Fruit fly (Drosophila melanogaster) whole organism, embryonic: ENCODE measurements around the gene ec.

Experiments used
- ATbp ChIP-seq: fragments of 200-800 bp; sonication (Bioruptor generic); optimal IDR thresholded peaks from 2 replicates; lab custom pipeline; 2017; ENCODE audit warnings: missing biosample characterization, mild to moderate bottlenecking, missing genetic modification characterization, missing genetic modification reagents
- Bdp1 ChIP-seq: fragments of 200-800 bp; sonication (Bioruptor generic); optimal IDR thresholded peaks from 3 replicates; lab custom pipeline; 2016; ENCODE audit warnings: missing biosample characterization, missing genetic modification characterization
- Blimp-1 ChIP-seq: fragments of 200-800 bp; sonication (Bioruptor generic); optimal IDR thresholded peaks from 3 replicates; lab custom pipeline; 2018; ENCODE audit warnings: missing biosample characterization, missing genetic modification characterization, mild to moderate bottlenecking, moderate library complexity, missing genetic modification reagents
- CG10267 ChIP-seq: fragments of 200-800 bp; sonication (Bioruptor generic); optimal IDR thresholded peaks from 2 replicates; lab custom pipeline; 2018; ENCODE audit warnings: missing biosample characterization, mild to moderate bottlenecking, missing genetic modification characterization, moderate library complexity
- CG10979 ChIP-seq: fragments of 200-800 bp; sonication (Bioruptor generic); optimal IDR thresholded peaks from 2 replicates; lab custom pipeline; 2018; ENCODE audit warnings: missing biosample characterization, mild to moderate bottlenecking, missing genetic modification characterization, moderate library complexity
- CG13775 ChIP-seq: fragments of 200-800 bp; sonication (Bioruptor generic); optimal IDR thresholded peaks from 3 replicates; lab custom pipeline; 2017; ENCODE audit warnings: missing biosample characterization, mild to moderate bottlenecking, missing genetic modification characterization
- CG1602 ChIP-seq: fragments of 200-800 bp; sonication (Bioruptor generic); optimal IDR thresholded peaks from 3 replicates; lab custom pipeline; 2016; ENCODE audit warnings: missing biosample characterization, missing genetic modification characterization
- CG1603 ChIP-seq: fragments of 200-800 bp; sonication (Bioruptor generic); optimal IDR thresholded peaks from 2 replicates; lab custom pipeline; 2019; ENCODE audit warnings: missing biosample characterization, mild to moderate bottlenecking, missing genetic modification characterization, moderate library complexity
- CG1647 ChIP-seq: fragments of 200-800 bp; sonication (Bioruptor generic); optimal IDR thresholded peaks from 3 replicates; lab custom pipeline; 2016; ENCODE audit warnings: missing biosample characterization, missing genetic modification characterization
- CG17361 ChIP-seq: fragments of 200-800 bp; sonication (Bioruptor generic); IDR thresholded peaks from 3 replicates; pipeline ENCODE4 v1.3.6; 2022; ENCODE audit warnings: missing biosample characterization, missing genetic modification characterization
- CG2678 ChIP-seq: fragments of 200-800 bp; sonication (Bioruptor generic); optimal IDR thresholded peaks from 3 replicates; lab custom pipeline; 2019; ENCODE audit warnings: missing biosample characterization, mild to moderate bottlenecking, missing genetic modification characterization, moderate library complexity
- CG30431 ChIP-seq: fragments of 200-800 bp; sonication (Bioruptor generic); optimal IDR thresholded peaks from 2 replicates; lab custom pipeline; 2017; ENCODE audit warnings: missing biosample characterization, missing genetic modification characterization
- CG4328 ChIP-seq: fragments of 200-800 bp; sonication (Bioruptor generic); optimal IDR thresholded peaks from 3 replicates; lab custom pipeline; 2017; ENCODE audit warnings: missing biosample characterization, missing genetic modification reagents, missing genetic modification characterization
- CG4424 ChIP-seq: fragments of 200-800 bp; sonication (Bioruptor generic); optimal IDR thresholded peaks from 3 replicates; lab custom pipeline; 2016; ENCODE audit warnings: missing biosample characterization, missing genetic modification characterization
- CG8388 ChIP-seq: fragments of 200-800 bp; sonication (Bioruptor generic); optimal IDR thresholded peaks from 2 replicates; lab custom pipeline; 2019; ENCODE audit warnings: missing biosample characterization, mild to moderate bottlenecking, missing genetic modification characterization, moderate library complexity
- CoRest ChIP-seq: fragments of 200-800 bp; sonication (Bioruptor generic); optimal IDR thresholded peaks from 3 replicates; lab custom pipeline; 2018; ENCODE audit warnings: missing biosample characterization, mild to moderate bottlenecking, missing genetic modification characterization, moderate library complexity
- Dp ChIP-seq: fragments of 200-800 bp; sonication (Bioruptor generic); optimal IDR thresholded peaks from 2 replicates; lab custom pipeline; 2018; ENCODE audit warnings: missing biosample characterization, mild to moderate bottlenecking, missing genetic modification characterization, moderate library complexity
- Ets65A ChIP-seq: fragments of 200-800 bp; sonication (Bioruptor generic); peaks from one replicate; lab custom pipeline; 2016; ENCODE audit warnings: missing biosample characterization, missing genetic modification characterization
- Gug ChIP-seq: fragments of 200-800 bp; sonication (Bioruptor generic); IDR thresholded peaks from 4 replicates; pipeline ENCODE4 v1.3.6; 2022; ENCODE audit warnings: missing biosample characterization, missing genetic modification characterization
- HHEX ChIP-seq: fragments of 200-800 bp; sonication (Bioruptor generic); optimal IDR thresholded peaks from 3 replicates; lab custom pipeline; 2017; ENCODE audit warnings: missing biosample characterization, mild to moderate bottlenecking, missing genetic modification characterization, missing genetic modification reagents
- HLHmδ ChIP-seq: fragments of 200-800 bp; sonication (Bioruptor generic); optimal IDR thresholded peaks from 2 replicates; lab custom pipeline; 2018; ENCODE audit warnings: missing biosample characterization, mild to moderate bottlenecking, missing genetic modification characterization, moderate library complexity
- HmgZ ChIP-seq: fragments of 200-800 bp; sonication (Bioruptor generic); optimal IDR thresholded peaks from 2 replicates; lab custom pipeline; 2018; ENCODE audit warnings: missing biosample characterization, mild to moderate bottlenecking, missing genetic modification characterization
- Hr3 ChIP-seq: fragments of 200-800 bp; sonication (Bioruptor generic); optimal IDR thresholded peaks from 3 replicates; lab custom pipeline; 2016; ENCODE audit warnings: missing biosample characterization, missing genetic modification characterization
- Hsf ChIP-seq: fragments of 200-800 bp; sonication (Bioruptor generic); optimal IDR thresholded peaks from 3 replicates; lab custom pipeline; 2016; ENCODE audit warnings: missing biosample characterization, missing genetic modification characterization
- Lhr ChIP-seq: fragments of 200-800 bp; sonication (Bioruptor generic); optimal IDR thresholded peaks from 3 replicates; lab custom pipeline; 2017; ENCODE audit warnings: mild to moderate bottlenecking, missing biosample characterization, missing genetic modification reagents, missing genetic modification characterization
- Lim3 ChIP-seq: fragments of 200-800 bp; sonication (Bioruptor generic); IDR thresholded peaks from 2 replicates; pipeline ENCODE4 v1.3.6; 2022; ENCODE audit warnings: missing biosample characterization, missing genetic modification characterization
- Pdp1 ChIP-seq, 2 experiments: fragments of 200-800 bp; sonication (Bioruptor generic); optimal IDR thresholded peaks; 3 replicates each; lab custom pipeline; 2016; ENCODE audit warnings: missing biosample characterization in 2 of 2, missing genetic modification characterization in 2 of 2, mild to moderate bottlenecking in 1 of 2, moderate library complexity in 1 of 2
- Rfx ChIP-seq: fragments of 200-800 bp; sonication (Bioruptor generic); IDR thresholded peaks from 2 replicates; pipeline ENCODE4 v1.3.6; 2022; ENCODE audit warnings: missing biosample characterization, missing genetic modification characterization
- Side ChIP-seq: fragments of 200-800 bp; sonication (Bioruptor generic); optimal IDR thresholded peaks from 2 replicates; lab custom pipeline; 2016; ENCODE audit warnings: missing biosample characterization, missing genetic modification characterization
- Sin3A ChIP-seq: fragments of >200 bp; optimal IDR thresholded peaks from 2 replicates; lab custom pipeline; 2018
- Sry-δ ChIP-seq: fragments of 200-800 bp; sonication (Bioruptor generic); optimal IDR thresholded peaks from 2 replicates; lab custom pipeline; 2016; ENCODE audit warnings: missing biosample characterization, missing genetic modification characterization
- ab ChIP-seq: fragments of 200-800 bp; sonication (Bioruptor generic); optimal IDR thresholded peaks from 2 replicates; lab custom pipeline; 2016; ENCODE audit warnings: missing biosample characterization, missing genetic modification characterization
- amos ChIP-seq: fragments of 200-800 bp; sonication (Bioruptor generic); IDR thresholded peaks from 2 replicates; pipeline ENCODE4 v1.3.6; 2022; ENCODE audit warnings: missing biosample characterization, missing genetic modification characterization; ENCODE audit not compliant: partially characterized antibody
- bcd ChIP-seq: fragments of 200-800 bp; sonication (Bioruptor generic); optimal IDR thresholded peaks from 2 replicates; lab custom pipeline; 2017; ENCODE audit warnings: missing biosample characterization, mild to moderate bottlenecking, missing genetic modification characterization
- chinmo ChIP-seq: fragments of 200-800 bp; sonication (Bioruptor generic); IDR thresholded peaks from 4 replicates; pipeline ENCODE4 v1.3.6; 2022; ENCODE audit warnings: missing biosample characterization, missing genetic modification characterization; ENCODE audit not compliant: partially characterized antibody
- corto ChIP-seq: fragments of 200-800 bp; sonication (Bioruptor generic); optimal IDR thresholded peaks from 2 replicates; lab custom pipeline; 2016; ENCODE audit warnings: missing biosample characterization, mild to moderate bottlenecking, missing genetic modification characterization, moderate library complexity
- dmrt99B ChIP-seq: fragments of 200-800 bp; sonication (Bioruptor generic); optimal IDR thresholded peaks from 2 replicates; lab custom pipeline; 2018; ENCODE audit warnings: missing biosample characterization, mild to moderate bottlenecking, missing genetic modification characterization, moderate library complexity
- exex ChIP-seq: fragments of 200-800 bp; sonication (Bioruptor generic); optimal IDR thresholded peaks from 4 replicates; lab custom pipeline; 2018; ENCODE audit warnings: missing biosample characterization, mild to moderate bottlenecking, missing genetic modification characterization, moderate library complexity
- gcm ChIP-seq: fragments of 200-800 bp; sonication (Bioruptor generic); optimal IDR thresholded peaks from 2 replicates; lab custom pipeline; 2019; ENCODE audit warnings: missing biosample characterization, mild to moderate bottlenecking, missing genetic modification characterization, moderate library complexity
- mam ChIP-seq: fragments of 200-800 bp; sonication (Bioruptor generic); optimal IDR thresholded peaks from 3 replicates; lab custom pipeline; 2016; ENCODE audit warnings: missing biosample characterization, missing genetic modification characterization
- nom ChIP-seq: fragments of 200-800 bp; sonication (Bioruptor generic); optimal IDR thresholded peaks from 2 replicates; lab custom pipeline; 2017; ENCODE audit warnings: missing biosample characterization, missing genetic modification characterization, mild to moderate bottlenecking, moderate library complexity, missing genetic modification reagents
- pzg ChIP-seq: fragments of 200-800 bp; sonication (Bioruptor generic); optimal IDR thresholded peaks from 3 replicates; lab custom pipeline; 2018; ENCODE audit warnings: missing biosample characterization, mild to moderate bottlenecking, missing genetic modification characterization, moderate library complexity
- salm ChIP-seq: fragments of 200-800 bp; sonication (Bioruptor generic); optimal IDR thresholded peaks from 2 replicates; lab custom pipeline; 2018; ENCODE audit warnings: missing biosample characterization, mild to moderate bottlenecking, missing genetic modification characterization
- slp2 ChIP-seq: fragments of 200-800 bp; sonication (Bioruptor generic); optimal IDR thresholded peaks from 2 replicates; lab custom pipeline; 2016; ENCODE audit warnings: missing biosample characterization, missing genetic modification characterization
- sqz ChIP-seq: fragments of 200-800 bp; sonication (Bioruptor generic); optimal IDR thresholded peaks from 3 replicates; lab custom pipeline; 2018; ENCODE audit warnings: missing biosample characterization, mild to moderate bottlenecking, missing genetic modification characterization
- vvl ChIP-seq: fragments of 200-800 bp; sonication (Bioruptor generic); IDR thresholded peaks from 2 replicates; pipeline ENCODE4 v1.3.6; 2022; ENCODE audit warnings: missing biosample characterization, missing genetic modification characterization
- wek ChIP-seq: fragments of 200-800 bp; sonication (Bioruptor generic); optimal IDR thresholded peaks from 3 replicates; lab custom pipeline; 2018; ENCODE audit warnings: missing biosample characterization, mild to moderate bottlenecking, missing genetic modification characterization, moderate library complexity

ec gene

dm6 chrX:3862319-3862919, 50.9 kb downstream of the ec start (continued):
- TF ChIP-seq Lhr (GFP tag; lab: Kevin White, UChicago) (peak; percentile 50), Side (GFP tag; lab: Kevin White, UChicago) (peak; percentile 28), mam (peak; percentile 42), Rfx (GFP tag; lab: Robert Waterston, UW) (peak; percentile 61), CG17361 (GFP tag; lab: Robert Waterston, UW) (peak; percentile 30; the same call in 1 of the 3 replicates), pzg (GFP tag; lab: Kevin White, UChicago) (peak; percentile 39), Dp (GFP tag; lab: Kevin White, UChicago) (peak; percentile 10), Pdp1 (GFP tag; optimal IDR thresholded peaks at IDR 0.05; lab: Kevin White, UChicago) (peak in 1 of 2 experiments; percentile 30), Hsf (GFP tag; lab: Kevin White, UChicago) (peak; percentile 21), HLHmδ (GFP tag; lab: Kevin White, UChicago) (no peak), CG10979 (no peak), Ets65A (peak; percentile 1), Gug (GFP tag; lab: Robert Waterston, UW) (peak; percentile 48; the same call in 2 of the 4 replicates), CG1602 (GFP tag; lab: Kevin White, UChicago) (no peak), HmgZ (tag; lab: Kevin White, UChicago) (peak; percentile 21), amos (GFP tag; lab: Robert Waterston, UW) (no peak), Hr3 (peak; percentile 23), slp2 (GFP tag; lab: Kevin White, UChicago) (no peak), CG13775 (GFP tag; lab: Kevin White, UChicago) (no peak), CG1603 (tag; lab: Kevin White, UChicago) (peak; percentile 55), chinmo (GFP tag; lab: Robert Waterston, UW) (peak; percentile 78; the same call in 1 of the 4 replicates), gcm (GFP tag; lab: Kevin White, UChicago) (no peak), Sry-δ (GFP tag; lab: Kevin White, UChicago) (peak; percentile 16)

dm6 chrX:3866104-3866503, 54.6 kb downstream of the ec start:
- TF ChIP-seq HHEX (GFP tag; lab: Kevin White, UChicago) (no peak), dmrt99B (no peak), Lim3 (GFP tag; lab: Robert Waterston, UW) (no peak), vvl (GFP tag; lab: Robert Waterston, UW) (peak; percentile 42; the same call in 1 of the 2 replicates), Sin3A (no peak), CG8388 (no peak), CG1647 (no peak), Blimp-1 (GFP tag; lab: Kevin White, UChicago) (peak; percentile 51), CG4424 (GFP tag; lab: Kevin White, UChicago) (no peak), nom (peak; percentile 67), chinmo (GFP tag; lab: Robert Waterston, UW) (0 out of 4 replicates have a peak, but pooled peaks have one; percentile 41)

- no peak for TF ChIP-seq CG10267 (tag; lab: Kevin White, UChicago)
- peak; percentile 40 for TF ChIP-seq CG2678 (tag; lab: Kevin White, UChicago)
- TF ChIP-seq salm (tag; lab: Kevin White, UChicago): no peak
- no peak for TF ChIP-seq ATbp
- TF ChIP-seq corto (GFP tag; lab: Kevin White, UChicago): no peak
- no peak for TF ChIP-seq sqz (GFP tag; lab: Kevin White, UChicago)
- TF ChIP-seq CG30431 (GFP tag; lab: Kevin White, UChicago): no peak
- no peak for TF ChIP-seq exex (tag; lab: Kevin White, UChicago)
- TF ChIP-seq Bdp1 (GFP tag; lab: Kevin White, UChicago): no peak
- peak; percentile 26 for TF ChIP-seq CoRest
- no peak for TF ChIP-seq CG4328 (GFP tag; lab: Kevin White, UChicago)
- TF ChIP-seq bcd: no peak
- no peak for TF ChIP-seq ab (GFP tag; lab: Kevin White, UChicago)
- TF ChIP-seq wek (GFP tag; lab: Kevin White, UChicago): no peak
These were observed 55.5 kb downstream of the ec start for dm6 chrX:3866844-3867457.
